Worm (Caenorhabditis elegans): Measurements from ENCODE around the gene F09E5.3.
"Not testable (repeated sequence)": the region's sequence is repeated elsewhere in the genome, so short reads cannot be mapped to it uniquely, and the experiment has no call there.

Gene F09E5.3

ce11 chrII:5336660-5337494 is 36.9 kb upstream of the F09E5.3 start:
- TF ChIP-seq him-1 (tag; optimal IDR thresholded peaks at IDR 0.05) (peak; percentile 40), W03F9.2 (tag; optimal IDR thresholded peaks at IDR 0.05) (peak; percentile 12), dao-5 (tag; optimal IDR thresholded peaks at IDR 0.05) (no peak)

ce11 chrII:5337495-5337840 is 36.3 kb upstream of the F09E5.3 start:
- TF ChIP-seq him-1 (tag; optimal IDR thresholded peaks at IDR 0.05) (no peak), W03F9.2 (tag; optimal IDR thresholded peaks at IDR 0.05) (no peak), dao-5 (tag; optimal IDR thresholded peaks at IDR 0.05) (no peak)

ce11 chrII:5338301-5338700 is 35.5 kb upstream of the F09E5.3 start:
- TF ChIP-seq W03F9.2 (tag; optimal IDR thresholded peaks at IDR 0.05) = no peak
- TF ChIP-seq him-1 (tag; optimal IDR thresholded peaks at IDR 0.05) = no peak
- no peak for TF ChIP-seq dao-5 (tag; optimal IDR thresholded peaks at IDR 0.05)

ce11 chrII:5339547-5339946 is 34.2 kb upstream of the F09E5.3 start:
- TF ChIP-seq him-1 (tag; optimal IDR thresholded peaks at IDR 0.05) (no peak), dao-5 (tag; optimal IDR thresholded peaks at IDR 0.05) (no peak), W03F9.2 (tag; optimal IDR thresholded peaks at IDR 0.05) (no peak)

ce11 chrII:5340672-5341568 is 32.9 kb upstream of the F09E5.3 start:
- TF ChIP-seq him-1 (tag; optimal IDR thresholded peaks at IDR 0.05) = peak; percentile 60
- no peak for TF ChIP-seq dao-5 (tag; optimal IDR thresholded peaks at IDR 0.05)
- TF ChIP-seq W03F9.2 (tag; optimal IDR thresholded peaks at IDR 0.05) = no peak

ce11 chrII:5341573-5341972 is 32.2 kb upstream of the F09E5.3 start:
- no peak for TF ChIP-seq him-1 (tag; optimal IDR thresholded peaks at IDR 0.05)
- TF ChIP-seq W03F9.2 (tag; optimal IDR thresholded peaks at IDR 0.05) = no peak
- no peak for TF ChIP-seq dao-5 (tag; optimal IDR thresholded peaks at IDR 0.05)

- TF ChIP-seq dao-5 (tag; optimal IDR thresholded peaks at IDR 0.05) = no peak
- no peak for TF ChIP-seq W03F9.2 (tag; optimal IDR thresholded peaks at IDR 0.05)
- TF ChIP-seq him-1 (tag; optimal IDR thresholded peaks at IDR 0.05) = no peak
These were observed 31.4 kb upstream of the F09E5.3 start for ce11 chrII:5342412-5342811.

- no peak for TF ChIP-seq W03F9.2 (tag; optimal IDR thresholded peaks at IDR 0.05)
- no peak for TF ChIP-seq dao-5 (tag; optimal IDR thresholded peaks at IDR 0.05)
- TF ChIP-seq him-1 (tag; optimal IDR thresholded peaks at IDR 0.05) = no peak
These were observed 29.0 kb upstream of the F09E5.3 start, which contains the start of gene F09E5.14 for ce11 chrII:5344775-5345174. F09E5.14 (minus strand) TSS chrII:5344875.

- not testable (repeated sequence) for TF ChIP-seq dao-5, him-1, W03F9.2 (tag; optimal IDR thresholded peaks at IDR 0.05)
These were observed 23.4 kb upstream of the F09E5.3 start, which contains the start of gene F09E5.8 for ce11 chrII:5350357-5350756. F09E5.8 (plus strand) TSS chrII:5350669.

ce11 chrII:5351799-5352198 is 22.0 kb upstream of the F09E5.3 start, which contains the start of gene F09E5.7:
F09E5.7 (plus strand) TSS chrII:5352099.
- TF ChIP-seq him-1 (tag; optimal IDR thresholded peaks at IDR 0.05) = no peak
- TF ChIP-seq dao-5 (tag; optimal IDR thresholded peaks at IDR 0.05) = no peak
- TF ChIP-seq W03F9.2 (tag; optimal IDR thresholded peaks at IDR 0.05) = no peak

ce11 chrII:5353642-5354041 is 20.2 kb upstream of the F09E5.3 start:
- peak; percentile 46 for TF ChIP-seq dao-5 (tag; optimal IDR thresholded peaks at IDR 0.05)
- no peak for TF ChIP-seq W03F9.2 (tag; optimal IDR thresholded peaks at IDR 0.05)

- no peak for TF ChIP-seq W03F9.2 (tag; optimal IDR thresholded peaks at IDR 0.05)
- no peak for TF ChIP-seq dao-5 (tag; optimal IDR thresholded peaks at IDR 0.05)
- TF ChIP-seq him-1 (tag; optimal IDR thresholded peaks at IDR 0.05) = no peak
These were observed 18.4 kb upstream of the F09E5.3 start, which contains the start of gene srg-69 for ce11 chrII:5355384-5355783. srg-69 (plus strand) TSS chrII:5355684.

- no peak for TF ChIP-seq dao-5 (tag; optimal IDR thresholded peaks at IDR 0.05)
- TF ChIP-seq W03F9.2 (tag; optimal IDR thresholded peaks at IDR 0.05) = peak; percentile 67
- TF ChIP-seq him-1 (tag; optimal IDR thresholded peaks at IDR 0.05) = peak; percentile 38
These were observed 15.6 kb upstream of the F09E5.3 start, which contains the start of the genes F09E5.11 and bmy-1 for ce11 chrII:5358137-5358745. F09E5.11 (minus strand) TSS chrII:5358187. bmy-1 (plus strand) TSS chrII:5358695.

Data from whole organism, L4/young adult.